Fruit fly (Drosophila melanogaster) whole organism: ENCODE data around the gene ClC-c.

ENCODE experiments used
- CG8478 ChIP-seq: fragments of >200 bp; optimal IDR thresholded peaks from 2 replicates; lab custom pipeline; 2018; ENCODE audit warnings: inconsistent platforms
- Dll ChIP-seq: fragments of >200 bp; optimal IDR thresholded peaks from 2 replicates; lab custom pipeline; 2017
- EcR ChIP-seq, 2 experiments: fragments of >200 bp; optimal IDR thresholded peaks; 2 replicates each; lab custom pipeline; 2017; ENCODE audit warnings: missing biosample characterization in 2 of 2, missing genetic modification characterization in 2 of 2, missing genetic modification reagents in 2 of 2
- pan ChIP-seq: fragments of >200 bp; optimal IDR thresholded peaks from 2 replicates; lab custom pipeline; 2017
- psq ChIP-seq: fragments of >200 bp; optimal IDR thresholded peaks from 2 replicates; lab custom pipeline; 2017
- usp ChIP-seq: fragments of >200 bp; optimal IDR thresholded peaks from 2 replicates; lab custom pipeline; 2017; ENCODE audit warnings: missing biosample characterization, missing genetic modification characterization, mixed read lengths

Gene ClC-c

DNA sequence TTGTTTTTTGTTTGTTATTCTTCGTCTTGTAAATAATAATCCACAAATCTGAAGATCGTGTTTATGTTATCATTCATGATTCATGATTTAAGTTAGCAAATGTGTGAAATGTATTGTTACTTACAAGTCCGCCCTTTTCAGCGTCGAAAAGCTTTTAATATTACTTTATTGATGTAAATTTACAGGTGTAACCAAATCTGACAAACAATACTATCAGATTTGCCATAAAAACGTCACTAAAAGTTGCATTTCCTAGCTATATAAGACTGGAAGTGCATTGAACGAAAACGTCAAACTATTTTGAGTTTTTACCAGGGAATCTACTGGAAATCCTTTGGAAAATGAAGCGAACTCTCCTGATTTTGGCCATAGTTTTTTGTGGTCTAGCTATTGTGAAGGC, 8.0 kb upstream of the ClC-c start, which contains the start of gene CG33258:
TSS of gene CG33258 (plus strand) at position 301 of the 400 bp plus-strand sequence.
- TF ChIP-seq pan, result no peak
- TF ChIP-seq Dll (lab: Kevin White, UChicago), result no peak
- TF ChIP-seq usp (GFP tag; lab: Kevin White, UChicago), result no peak
- no peak for TF ChIP-seq EcR (GFP tag; optimal IDR thresholded peaks at IDR 0.05; lab: Kevin White, UChicago)
- no peak for TF ChIP-seq psq (lab: Kevin White, UChicago)
- no peak for TF ChIP-seq CG8478 (lab: Kevin White, UChicago)

DNA sequence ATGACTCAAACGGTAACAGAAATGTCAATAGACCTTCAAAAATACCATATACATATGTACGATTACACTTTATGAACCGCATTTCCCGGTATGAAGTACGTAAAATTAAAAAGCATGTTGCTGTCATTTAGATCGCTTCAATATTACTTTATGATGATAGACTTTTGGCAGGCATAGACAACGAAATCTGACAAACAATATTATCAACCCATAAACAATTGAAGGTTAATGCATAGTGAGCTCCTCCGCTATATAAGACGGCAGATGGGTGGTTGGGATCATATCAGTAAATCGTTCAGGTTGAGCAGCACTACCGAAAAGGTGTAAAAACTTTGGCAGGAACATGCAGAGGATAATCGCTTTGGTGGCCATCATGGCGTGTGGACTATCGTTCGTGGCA, 6.6 kb upstream of the ClC-c start, which contains the start of gene CG13075:
TSS of gene CG13075 (plus strand) at position 301 of the 400 bp plus-strand sequence.
- TF ChIP-seq psq (lab: Kevin White, UChicago) (no peak), usp (GFP tag; lab: Kevin White, UChicago) (no peak), CG8478 (lab: Kevin White, UChicago) (no peak), pan (no peak), EcR (GFP tag; optimal IDR thresholded peaks at IDR 0.05; lab: Kevin White, UChicago) (no peak)

DNA sequence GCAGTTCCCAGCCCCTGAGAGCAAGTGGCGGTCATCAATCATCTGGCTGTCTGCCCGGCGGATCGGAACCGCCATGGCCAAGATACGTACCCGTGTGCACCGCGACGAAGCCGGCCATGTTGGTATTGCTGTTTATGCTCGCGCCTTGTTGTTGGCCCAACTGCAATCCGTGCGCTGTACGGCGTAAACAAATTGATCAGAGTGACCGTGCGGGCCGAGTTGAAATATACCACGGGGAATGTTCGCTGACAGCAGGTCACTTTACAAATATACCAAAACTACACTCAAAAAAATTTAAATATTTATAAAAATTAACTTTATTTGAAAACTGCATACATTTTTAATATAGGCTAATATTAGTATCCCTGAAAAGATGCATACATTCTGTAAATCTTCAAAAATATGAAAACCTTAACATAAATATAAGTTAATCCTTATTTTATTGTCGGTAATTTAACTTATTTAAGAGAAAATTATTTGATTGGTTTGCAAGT, 2.9 kb upstream of the ClC-c start, which contains the start of gene Tasp1:
TSS of gene Tasp1 (minus strand) at position 203 of the 494 bp plus-strand sequence.
- TF ChIP-seq pan (no peak), EcR (GFP tag; optimal IDR thresholded peaks at IDR 0.05; lab: Kevin White, UChicago) (no peak), usp (GFP tag; lab: Kevin White, UChicago) (no peak), psq (lab: Kevin White, UChicago) (no peak), Dll (lab: Kevin White, UChicago) (no peak), CG8478 (lab: Kevin White, UChicago) (no peak)

dm6 chr3L:16097393-16097884, 7.2 kb downstream of the ClC-c start, which contains the start of the genes CG13074 and ATPsynbetaL:
TSS of gene CG13074 (minus strand) at chr3L:16097493.
TSS of gene ATPsynbetaL (plus strand) at chr3L:16097834.
- TF ChIP-seq pan (no peak), CG8478 (lab: Kevin White, UChicago) (no peak), usp (GFP tag; lab: Kevin White, UChicago) (no peak), EcR (GFP tag; optimal IDR thresholded peaks at IDR 0.05; lab: Kevin White, UChicago) (no peak), psq (lab: Kevin White, UChicago) (no peak), Dll (lab: Kevin White, UChicago) (no peak)

DNA sequence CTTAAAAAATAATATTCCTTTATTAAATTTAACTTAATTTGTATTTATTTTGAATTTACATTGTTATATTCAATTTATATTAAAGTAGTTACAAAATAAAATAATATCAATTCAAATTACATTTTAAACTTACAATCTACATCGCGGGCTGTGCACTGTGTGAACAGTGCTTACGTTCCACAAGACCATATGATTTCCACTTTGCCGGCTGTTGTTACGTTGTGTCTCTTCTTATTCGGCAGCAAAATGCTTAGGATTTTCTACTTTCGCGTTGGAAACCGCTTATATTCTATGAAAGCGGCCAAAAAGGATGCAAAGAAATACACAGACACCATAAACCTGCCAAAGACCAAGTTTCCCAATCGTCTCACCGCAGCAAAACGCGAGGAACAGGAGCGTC, 9.8 kb downstream of the ClC-c start, which contains the start of gene IleRS-m:
TSS of gene IleRS-m (plus strand) at position 222 of the 400 bp plus-strand sequence.
- TF ChIP-seq CG8478 (lab: Kevin White, UChicago) (no peak), EcR (GFP tag; optimal IDR thresholded peaks at IDR 0.05; lab: Kevin White, UChicago) (no peak), psq (lab: Kevin White, UChicago) (no peak), usp (GFP tag; lab: Kevin White, UChicago) (no peak), Dll (lab: Kevin White, UChicago) (no peak)

- no peak for TF ChIP-seq EcR (GFP tag; optimal IDR thresholded peaks at IDR 0.05; lab: Kevin White, UChicago)
These were observed 15.3 kb downstream of the ClC-c start, which contains the start of the genes IntS9 and CG43295 for dm6 chr3L:16105528-16105927. TSS of gene IntS9 (minus strand) at chr3L:16105627. TSS of gene CG43295 (plus strand) at chr3L:16105852.

DNA sequence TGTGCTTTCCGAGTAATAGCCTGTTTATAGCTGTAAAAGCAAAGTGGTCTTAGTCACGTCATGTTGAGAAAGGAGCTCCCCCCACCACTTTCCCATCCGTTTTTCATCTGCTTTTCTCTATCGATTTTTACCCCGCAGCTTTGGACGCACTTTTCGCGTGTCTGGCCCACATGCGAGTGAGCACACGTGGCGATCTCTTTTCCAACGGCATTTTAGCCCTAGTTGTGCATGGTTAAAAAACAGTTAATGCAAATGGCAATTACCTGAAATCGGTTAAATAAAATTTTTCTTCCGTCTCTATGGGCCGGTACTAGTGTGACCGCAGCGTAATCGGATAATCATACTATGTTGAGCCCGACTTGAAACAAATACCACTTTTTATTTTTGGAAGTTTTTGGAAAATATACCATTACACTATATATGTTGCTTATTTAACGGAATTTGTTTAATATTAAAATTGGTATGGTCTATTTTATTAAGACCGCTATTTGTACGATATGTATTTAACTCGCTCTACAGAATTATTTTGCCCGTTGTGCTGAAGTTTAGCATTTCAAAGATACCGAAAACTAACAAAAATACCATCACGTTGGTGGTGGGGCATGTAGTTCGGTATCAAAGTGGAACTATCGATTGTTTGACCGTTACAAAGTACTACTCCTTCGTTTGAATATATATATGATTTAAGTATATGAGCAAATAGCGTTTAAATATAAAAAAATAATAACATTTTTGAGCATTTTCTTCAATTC, 22.0 kb downstream of the ClC-c start, which contains the start of gene Zn72D:
TSS of gene Zn72D (minus strand) at position 558 of the 752 bp plus-strand sequence.
- TF ChIP-seq Dll (lab: Kevin White, UChicago) (no peak), pan (no peak)

DNA sequence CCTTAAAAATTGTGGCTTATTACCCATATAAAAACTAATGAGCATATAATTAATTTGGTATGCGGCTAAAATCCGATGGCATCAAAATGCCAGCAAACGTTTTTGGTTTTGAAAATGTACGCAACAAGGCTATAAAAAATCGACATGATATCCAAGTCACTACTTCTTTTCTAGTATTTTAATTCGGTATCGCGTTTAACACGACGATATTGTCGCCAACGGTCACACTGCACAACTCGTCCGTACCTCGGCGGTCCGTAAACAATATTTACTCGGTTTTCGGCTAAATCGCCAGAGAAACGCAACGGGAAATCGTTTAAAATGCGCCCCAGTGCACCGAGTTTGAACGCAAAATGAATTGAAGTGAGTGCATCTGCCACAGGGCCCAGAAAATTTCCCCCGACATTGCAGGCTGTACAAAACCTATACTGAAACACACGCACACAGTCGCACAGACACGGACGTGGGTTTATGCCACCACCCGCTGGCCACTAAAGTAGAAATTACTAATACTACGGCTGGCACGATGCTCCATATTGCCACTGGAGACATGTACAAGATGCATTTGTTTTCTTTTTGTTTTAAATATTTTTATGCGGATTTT, 22.9 kb downstream of the ClC-c start, which contains the start of gene Taf4:
TSS of gene Taf4 (plus strand) at position 210 of the 604 bp plus-strand sequence.
- no peak for TF ChIP-seq EcR (GFP tag; optimal IDR thresholded peaks at IDR 0.05; lab: Kevin White, UChicago)

- TF ChIP-seq Dll (lab: Kevin White, UChicago), result no peak
- no peak for TF ChIP-seq EcR (GFP tag; optimal IDR thresholded peaks at IDR 0.05; lab: Kevin White, UChicago)
- no peak for TF ChIP-seq pan
- no peak for TF ChIP-seq usp (GFP tag; lab: Kevin White, UChicago)
- no peak for TF ChIP-seq psq (lab: Kevin White, UChicago)
- no peak for TF ChIP-seq CG8478 (lab: Kevin White, UChicago)
These were observed 23.5 kb downstream of the ClC-c start for dm6 chr3L:16113607-16114337.

DNA sequence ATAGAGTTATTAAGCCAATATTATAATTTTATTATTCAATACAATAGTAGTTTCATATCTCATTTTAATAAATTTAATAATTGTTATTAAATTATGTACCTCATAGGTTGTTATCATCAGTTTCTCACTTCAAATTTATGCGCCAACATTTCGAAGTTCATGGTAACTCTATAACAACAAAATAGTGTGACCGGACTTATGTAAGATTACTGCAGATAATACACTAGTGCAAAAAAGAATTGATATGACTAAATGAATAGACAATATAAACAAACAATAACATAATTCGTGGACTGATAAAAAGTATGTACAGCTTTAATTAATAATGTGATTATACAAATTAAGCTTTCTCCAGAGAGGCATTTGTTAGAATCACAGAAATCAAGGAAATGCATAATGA, 31.5 kb downstream of the ClC-c start, which contains the start of gene Strump:
TSS of gene Strump (plus strand) at position 212 of the 400 bp plus-strand sequence.
- TF ChIP-seq psq (lab: Kevin White, UChicago) (no peak), usp (GFP tag; lab: Kevin White, UChicago) (no peak), pan (no peak), EcR (GFP tag; optimal IDR thresholded peaks at IDR 0.05; lab: Kevin White, UChicago) (no peak), Dll (lab: Kevin White, UChicago) (no peak), CG8478 (lab: Kevin White, UChicago) (no peak)

- no peak for TF ChIP-seq usp (GFP tag; lab: Kevin White, UChicago)
- no peak for TF ChIP-seq psq (lab: Kevin White, UChicago)
- TF ChIP-seq Dll (lab: Kevin White, UChicago), result no peak
- TF ChIP-seq CG8478 (lab: Kevin White, UChicago), result no peak
- TF ChIP-seq EcR (GFP tag; optimal IDR thresholded peaks at IDR 0.05; lab: Kevin White, UChicago), result no peak
- no peak for TF ChIP-seq pan
These were observed 38.3 kb downstream of the ClC-c start, which contains the start of gene Pgm1 for dm6 chr3L:16128481-16128972. TSS of gene Pgm1 (minus strand) at chr3L:16128531.
